Fruit fly (Drosophila melanogaster) whole organism, adult: ENCODE results near the gene Dlip2.

Experiments
- CG11617 ChIP-seq: fragments of 200-800 bp; sonication (Bioruptor generic); optimal IDR thresholded peaks from 2 replicates; lab custom pipeline; 2017; ENCODE audit warnings: mild to moderate bottlenecking, missing biosample characterization, missing genetic modification reagents, missing genetic modification characterization
- CG12768 ChIP-seq: fragments of 200-800 bp; sonication (Bioruptor generic); optimal IDR thresholded peaks from 2 replicates; lab custom pipeline; 2017; ENCODE audit warnings: missing biosample characterization, missing genetic modification characterization, mild to moderate bottlenecking, moderate library complexity, missing genetic modification reagents
- CG14711 ChIP-seq: fragments of 200-800 bp; sonication (Bioruptor generic); optimal IDR thresholded peaks from 2 replicates; lab custom pipeline; 2018; ENCODE audit warnings: missing biosample characterization, mild to moderate bottlenecking, missing genetic modification characterization, moderate library complexity
- CG1620 ChIP-seq: fragments of 200-800 bp; sonication (Bioruptor generic); optimal IDR thresholded peaks from 2 replicates; lab custom pipeline; 2016; ENCODE audit warnings: missing biosample characterization, missing genetic modification characterization
- CG33017 ChIP-seq: fragments of 200-800 bp; sonication (Bioruptor generic); optimal IDR thresholded peaks from 2 replicates; lab custom pipeline; 2018; ENCODE audit warnings: missing biosample characterization, mild to moderate bottlenecking, missing genetic modification characterization, moderate library complexity
- CG5204 ChIP-seq: fragments of 200-800 bp; sonication (Bioruptor generic); optimal IDR thresholded peaks from 2 replicates; lab custom pipeline; 2016; ENCODE audit warnings: missing biosample characterization, missing genetic modification characterization
- CG7045 ChIP-seq: fragments of 200-800 bp; sonication (Bioruptor generic); optimal IDR thresholded peaks from 2 replicates; lab custom pipeline; 2017; ENCODE audit warnings: missing biosample characterization, mild to moderate bottlenecking, missing genetic modification characterization
- CG7101 ChIP-seq: fragments of 200-800 bp; sonication (Bioruptor generic); optimal IDR thresholded peaks from 2 replicates; lab custom pipeline; 2018; ENCODE audit warnings: missing biosample characterization, mild to moderate bottlenecking, missing genetic modification characterization, moderate library complexity
- Clk ChIP-seq: fragments of 200-800 bp; sonication (Bioruptor generic); optimal IDR thresholded peaks from 2 replicates; lab custom pipeline; 2017; ENCODE audit warnings: missing biosample characterization, missing genetic modification characterization
- Crg-1 ChIP-seq: fragments of 200-800 bp; sonication (Bioruptor generic); optimal IDR thresholded peaks from 2 replicates; lab custom pipeline; 2016; ENCODE audit warnings: missing biosample characterization, missing genetic modification characterization
- Hr96 ChIP-seq: fragments of 200-800 bp; sonication (Bioruptor generic); optimal IDR thresholded peaks from 2 replicates; lab custom pipeline; 2016; ENCODE audit warnings: missing biosample characterization, missing genetic modification characterization
- Mnt ChIP-seq: fragments of 200-800 bp; sonication (Bioruptor generic); optimal IDR thresholded peaks from 2 replicates; lab custom pipeline; 2016; ENCODE audit warnings: missing biosample characterization, mild to moderate bottlenecking, missing genetic modification characterization
- bab1 ChIP-seq: fragments of 200-800 bp; sonication (Bioruptor generic); optimal IDR thresholded peaks from 3 replicates; lab custom pipeline; 2019; ENCODE audit warnings: missing biosample characterization, mild to moderate bottlenecking, missing genetic modification characterization, moderate library complexity
- cic ChIP-seq: fragments of 200-800 bp; sonication (Bioruptor generic); optimal IDR thresholded peaks from 2 replicates; lab custom pipeline; 2017; ENCODE audit warnings: missing biosample characterization, mild to moderate bottlenecking, missing genetic modification characterization, moderate library complexity
- cnc ChIP-seq, 2 experiments: fragments of >200 bp; optimal IDR thresholded peaks; 2 replicates each; lab custom pipeline; 2017
- kay ChIP-seq: fragments of 200-800 bp; sonication (Bioruptor generic); peaks from one replicate; lab custom pipeline; 2016; ENCODE audit warnings: missing biosample characterization, missing genetic modification characterization, borderline replicate concordance
- ovo ChIP-seq: fragments of 200-800 bp; sonication (Bioruptor generic); optimal IDR thresholded peaks from 2 replicates; lab custom pipeline; 2016; ENCODE audit warnings: missing biosample characterization, missing genetic modification characterization
- pad ChIP-seq: fragments of 200-800 bp; sonication (Bioruptor generic); optimal IDR thresholded peaks from 3 replicates; lab custom pipeline; 2017; ENCODE audit warnings: missing biosample characterization, missing genetic modification characterization, mild to moderate bottlenecking, moderate library complexity, missing genetic modification reagents
- tj ChIP-seq: fragments of 200-800 bp; sonication (Bioruptor generic); optimal IDR thresholded peaks from 3 replicates; lab custom pipeline; 2017; ENCODE audit warnings: missing biosample characterization, mild to moderate bottlenecking, missing genetic modification characterization, moderate library complexity
- toe ChIP-seq: fragments of 200-800 bp; sonication (Bioruptor generic); optimal IDR thresholded peaks from 2 replicates; lab custom pipeline; 2016; ENCODE audit warnings: missing biosample characterization, missing genetic modification characterization

The Dlip2 gene

dm6 chr3R:4641616-4642102 lies 3.8 kb downstream of the Dlip2 start, which contains the start of the genes CG9775, MED31 and slx1:
Gene CG9775 (minus strand): TSS chr3R:4641838.
Gene MED31 (plus strand): TSS chr3R:4641963.
Gene slx1 (plus strand): TSS chr3R:4641963.
- peak; percentile 50 for TF ChIP-seq CG33017 (tag; lab: Kevin White, UChicago)
- peak; percentile 81 for TF ChIP-seq CG7101 (tag; lab: Kevin White, UChicago)
- TF ChIP-seq Mnt (GFP tag; lab: Kevin White, UChicago): no peak
- no peak for TF ChIP-seq cnc (optimal IDR thresholded peaks at IDR 0.05; lab: Kevin White, UChicago)
- TF ChIP-seq Hr96 (GFP tag; lab: Kevin White, UChicago): no peak
- peak; percentile 61 for TF ChIP-seq toe (GFP tag; lab: Kevin White, UChicago)
- TF ChIP-seq CG14711 (tag; lab: Kevin White, UChicago): peak; percentile 95
- TF ChIP-seq tj (GFP tag; lab: Kevin White, UChicago): peak; percentile 36
- TF ChIP-seq CG7045: peak; percentile 75
- TF ChIP-seq ovo (GFP tag; lab: Kevin White, UChicago): peak; percentile 26
- TF ChIP-seq CG11617 (GFP tag; lab: Kevin White, UChicago): peak; percentile 75
- no peak for TF ChIP-seq kay (GFP tag; lab: Kevin White, UChicago)
- TF ChIP-seq CG5204 (GFP tag; lab: Kevin White, UChicago): no peak
- TF ChIP-seq bab1 (GFP tag; lab: Kevin White, UChicago): peak; percentile 48
- TF ChIP-seq CG1620 (GFP tag; lab: Kevin White, UChicago): peak; percentile 20
- TF ChIP-seq CG12768: peak; percentile 65
- no peak for TF ChIP-seq cic (GFP tag; lab: Kevin White, UChicago)
- peak; percentile 43 for TF ChIP-seq pad (GFP tag; lab: Kevin White, UChicago)
- peak; percentile 34 for TF ChIP-seq Crg-1 (GFP tag; lab: Kevin White, UChicago)
- peak; percentile 46 for TF ChIP-seq Clk (GFP tag; lab: Kevin White, UChicago)

- TF ChIP-seq Hr96 (GFP tag; lab: Kevin White, UChicago) (no peak), cic (GFP tag; lab: Kevin White, UChicago) (no peak), kay (GFP tag; lab: Kevin White, UChicago) (no peak), CG7045 (no peak), Clk (GFP tag; lab: Kevin White, UChicago) (no peak), tj (GFP tag; lab: Kevin White, UChicago) (no peak), pad (GFP tag; lab: Kevin White, UChicago) (no peak), bab1 (GFP tag; lab: Kevin White, UChicago) (no peak), Crg-1 (GFP tag; lab: Kevin White, UChicago) (no peak), CG11617 (GFP tag; lab: Kevin White, UChicago) (no peak), CG7101 (tag; lab: Kevin White, UChicago) (no peak), CG12768 (no peak), Mnt (GFP tag; lab: Kevin White, UChicago) (no peak), CG33017 (tag; lab: Kevin White, UChicago) (no peak)
Measured at dm6 chr3R:4641254-4641573, 4.2 kb downstream of the Dlip2 start.

- no peak for TF ChIP-seq Hr96 (GFP tag; lab: Kevin White, UChicago)
- no peak for TF ChIP-seq cic (GFP tag; lab: Kevin White, UChicago)
- TF ChIP-seq CG11617 (GFP tag; lab: Kevin White, UChicago): no peak
- TF ChIP-seq CG14711 (tag; lab: Kevin White, UChicago): no peak
- no peak for TF ChIP-seq CG33017 (tag; lab: Kevin White, UChicago)
- no peak for TF ChIP-seq toe (GFP tag; lab: Kevin White, UChicago)
- no peak for TF ChIP-seq Clk (GFP tag; lab: Kevin White, UChicago)
- no peak for TF ChIP-seq bab1 (GFP tag; lab: Kevin White, UChicago)
- no peak for TF ChIP-seq CG7101 (tag; lab: Kevin White, UChicago)
- TF ChIP-seq pad (GFP tag; lab: Kevin White, UChicago): no peak
- no peak for TF ChIP-seq CG5204 (GFP tag; lab: Kevin White, UChicago)
- no peak for TF ChIP-seq Mnt (GFP tag; lab: Kevin White, UChicago)
- TF ChIP-seq CG12768: no peak
- no peak for TF ChIP-seq cnc (optimal IDR thresholded peaks at IDR 0.05; lab: Kevin White, UChicago)
Measured at dm6 chr3R:4640546-4641253, 4.8 kb downstream of the Dlip2 start.

- TF ChIP-seq CG7101 (tag; lab: Kevin White, UChicago): no peak
- no peak for TF ChIP-seq CG11617 (GFP tag; lab: Kevin White, UChicago)
- no peak for TF ChIP-seq Mnt (GFP tag; lab: Kevin White, UChicago)
- TF ChIP-seq CG12768: no peak
- no peak for TF ChIP-seq CG1620 (GFP tag; lab: Kevin White, UChicago)
- no peak for TF ChIP-seq ovo (GFP tag; lab: Kevin White, UChicago)
- no peak for TF ChIP-seq cic (GFP tag; lab: Kevin White, UChicago)
Measured at dm6 chr3R:4634337-4634914, 11.0 kb downstream of the Dlip2 start.

- no peak for TF ChIP-seq Mnt (GFP tag; lab: Kevin White, UChicago)
- TF ChIP-seq CG33017 (tag; lab: Kevin White, UChicago): no peak
- no peak for TF ChIP-seq CG7045
- no peak for TF ChIP-seq Hr96 (GFP tag; lab: Kevin White, UChicago)
Measured at dm6 chr3R:4632639-4633038, 12.8 kb downstream of the Dlip2 start.
